Worm (Caenorhabditis elegans) whole organism, L4/young adult: Measurements from ENCODE around the gene Y41C4A.7.

ENCODE experiments used
- dao-5 ChIP-seq: sonication (generic microtip); optimal IDR thresholded peaks from 2 replicates; lab custom pipeline; 2016; ENCODE audit warnings: missing genotype, missing genetic modification characterization, moderate library complexity, missing compliant biosample characterization
- him-1 ChIP-seq: sonication (generic microtip); optimal IDR thresholded peaks from 2 replicates; lab custom pipeline; 2016; ENCODE audit warnings: missing genotype, missing genetic modification reagents, missing genetic modification characterization, missing compliant biosample characterization

DNA sequence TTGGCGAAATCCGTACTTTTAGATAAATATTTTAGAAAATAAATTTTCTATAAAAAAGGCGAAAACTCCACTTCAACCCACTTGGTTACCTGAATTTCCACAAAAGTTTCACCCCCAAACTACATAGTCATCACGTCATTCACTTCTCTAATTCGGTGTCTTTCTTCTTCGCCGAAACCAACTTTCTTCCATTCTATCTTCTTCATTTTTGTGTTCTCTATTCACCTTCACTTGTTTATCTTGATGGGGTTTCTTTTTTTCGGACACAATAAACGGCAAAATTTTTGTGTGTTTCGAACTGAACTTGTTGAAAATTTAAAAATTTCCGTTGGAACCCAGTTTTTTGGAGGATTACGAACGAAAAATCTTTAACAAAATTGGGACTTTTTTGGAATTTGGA is 31.9 kb upstream of the Y41C4A.7 start:
- TF ChIP-seq him-1 (tag; lab: Kevin White, UChicago) (no peak), dao-5 (tag; lab: Kevin White, UChicago) (no peak)
